Worm (Caenorhabditis elegans): ENCODE data around the gene kle-2.

kle-2 gene

ce11 chrIII:7913488-7913887 is 28.0 kb upstream of the kle-2 start, which contains the start of gene ZK688.12:
Gene ZK688.12, minus strand, starts transcription at chrIII:7913588.
- no peak for TF ChIP-seq drap-1 (GFP tag; optimal IDR thresholded peaks at IDR 0.05)
- no peak for TF ChIP-seq ces-1 (GFP tag; optimal IDR thresholded peaks at IDR 0.05)
- TF ChIP-seq unc-120 (tag; optimal IDR thresholded peaks at IDR 0.05; ENCODE audit: poor library complexity, severe bottlenecking): no peak
- TF ChIP-seq nhr-12 (tag; optimal IDR thresholded peaks at IDR 0.05): no peak
- TF ChIP-seq nhr-2 (tag; optimal IDR thresholded peaks at IDR 0.05): no peak
- TF ChIP-seq sem-2 (GFP tag; optimal IDR thresholded peaks at IDR 0.05): no peak
- no peak for TF ChIP-seq pha-4 (tag; optimal IDR thresholded peaks at IDR 0.05)
- TF ChIP-seq ceh-83 (GFP tag; optimal IDR thresholded peaks at IDR 0.05): no peak
- TF ChIP-seq hlh-1 (tag; optimal IDR thresholded peaks at IDR 0.05): no peak
- TF ChIP-seq zip-8 (tag; optimal IDR thresholded peaks at IDR 0.05): no peak
- no peak for TF ChIP-seq mab-5 (tag; optimal IDR thresholded peaks at IDR 0.05)
- TF ChIP-seq ceh-39 (tag; optimal IDR thresholded peaks at IDR 0.05): no peak
- TF ChIP-seq elt-3 (tag; optimal IDR thresholded peaks at IDR 0.05): no peak
- no peak for TF ChIP-seq tbx-8 (GFP tag; optimal IDR thresholded peaks at IDR 0.05)
- TF ChIP-seq sptf-1 (tag; optimal IDR thresholded peaks at IDR 0.05): no peak
- no peak for TF ChIP-seq elt-1 (tag; optimal IDR thresholded peaks at IDR 0.05; ENCODE audit: borderline replicate concordance, insufficient read depth)

ce11 chrIII:7917667-7918066 is 23.9 kb upstream of the kle-2 start, which contains the start of gene gly-3:
Gene gly-3, minus strand, starts transcription at chrIII:7917767.
- TF ChIP-seq nhr-28 (tag; optimal IDR thresholded peaks at IDR 0.05) (no peak), sem-2 (GFP tag; optimal IDR thresholded peaks at IDR 0.05) (no peak), flh-1 (GFP tag; optimal IDR thresholded peaks at IDR 0.05) (no peak)

DNA sequence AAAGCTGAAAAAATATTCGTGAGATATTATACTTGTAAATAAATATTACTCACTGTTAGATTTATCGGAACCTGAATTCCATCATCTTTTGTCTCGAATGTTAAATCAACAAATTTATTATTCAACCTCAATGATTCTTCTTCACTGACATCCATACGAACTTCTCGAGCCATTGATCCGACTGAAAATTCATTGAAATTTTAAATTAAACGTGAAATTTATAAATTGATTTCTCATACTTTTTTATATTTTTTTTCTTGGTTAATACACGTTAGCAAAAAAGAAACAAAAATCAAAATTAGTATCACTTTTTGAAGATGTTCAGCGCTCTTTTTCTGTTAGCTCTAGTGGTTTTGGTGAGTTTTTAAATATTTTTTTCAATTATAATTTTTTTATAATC is 21.7 kb upstream of the kle-2 start, which contains the start of gene C29E4.14:
Gene C29E4.14 (plus strand): TSS at position 301 of the 400 bp plus-strand sequence.
- TF ChIP-seq lin-13 (tag; optimal IDR thresholded peaks at IDR 0.05) (no peak), nhr-237 (tag; optimal IDR thresholded peaks at IDR 0.05) (no peak), ceh-39 (tag; optimal IDR thresholded peaks at IDR 0.05) (no peak), lsy-2 (tag; optimal IDR thresholded peaks at IDR 0.05) (no peak), ceh-83 (GFP tag; optimal IDR thresholded peaks at IDR 0.05) (no peak), elt-1 (tag; optimal IDR thresholded peaks at IDR 0.05; ENCODE audit: borderline replicate concordance, insufficient read depth) (no peak), nhr-12 (tag; optimal IDR thresholded peaks at IDR 0.05) (no peak), sptf-1 (tag; optimal IDR thresholded peaks at IDR 0.05) (no peak), bed-3 (GFP tag; optimal IDR thresholded peaks at IDR 0.05) (no peak), drap-1 (GFP tag; optimal IDR thresholded peaks at IDR 0.05) (no peak), hlh-1 (tag; optimal IDR thresholded peaks at IDR 0.05) (no peak), unc-120 (tag; optimal IDR thresholded peaks at IDR 0.05; ENCODE audit: poor library complexity, severe bottlenecking) (no peak), lin-32 (GFP tag; optimal IDR thresholded peaks at IDR 0.05) (no peak), blmp-1 (tag; optimal IDR thresholded peaks at IDR 0.05) (no peak), ztf-11 (tag; optimal IDR thresholded peaks at IDR 0.05) (no peak)

DNA sequence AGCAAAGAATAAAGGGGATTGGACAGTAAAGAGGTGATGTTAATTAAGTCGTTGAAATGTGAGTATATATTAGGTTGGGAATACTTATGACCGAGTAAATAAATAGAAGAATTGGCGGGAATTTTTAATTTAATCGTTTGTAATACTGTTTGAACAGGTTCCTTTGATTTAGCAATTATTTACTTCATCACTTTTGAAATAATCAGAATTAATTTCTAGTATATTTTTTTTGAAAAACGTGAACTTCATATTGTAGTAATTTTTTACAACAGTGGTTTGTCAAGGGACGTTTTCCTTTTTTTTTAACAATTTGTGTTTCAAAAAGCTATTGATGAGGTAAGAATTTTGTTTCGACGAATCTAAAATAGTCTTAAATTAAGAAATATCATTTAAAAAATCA is 19.3 kb upstream of the kle-2 start, which contains the start of gene C29E4.17:
Gene C29E4.17 (plus strand): TSS at position 301 of the 400 bp plus-strand sequence.
- no peak for TF ChIP-seq nhr-237 (tag; optimal IDR thresholded peaks at IDR 0.05)
- no peak for TF ChIP-seq bed-3 (GFP tag; optimal IDR thresholded peaks at IDR 0.05)
- no peak for TF ChIP-seq lin-13 (tag; optimal IDR thresholded peaks at IDR 0.05)
- TF ChIP-seq ceh-43 (GFP tag; optimal IDR thresholded peaks at IDR 0.05): no peak
- TF ChIP-seq ham-2 (GFP tag; optimal IDR thresholded peaks at IDR 0.05): no peak
- no peak for TF ChIP-seq ceh-83 (GFP tag; optimal IDR thresholded peaks at IDR 0.05)
- TF ChIP-seq nhr-76 (tag; optimal IDR thresholded peaks at IDR 0.05): no peak
- no peak for TF ChIP-seq mls-2 (tag; optimal IDR thresholded peaks at IDR 0.05)

DNA sequence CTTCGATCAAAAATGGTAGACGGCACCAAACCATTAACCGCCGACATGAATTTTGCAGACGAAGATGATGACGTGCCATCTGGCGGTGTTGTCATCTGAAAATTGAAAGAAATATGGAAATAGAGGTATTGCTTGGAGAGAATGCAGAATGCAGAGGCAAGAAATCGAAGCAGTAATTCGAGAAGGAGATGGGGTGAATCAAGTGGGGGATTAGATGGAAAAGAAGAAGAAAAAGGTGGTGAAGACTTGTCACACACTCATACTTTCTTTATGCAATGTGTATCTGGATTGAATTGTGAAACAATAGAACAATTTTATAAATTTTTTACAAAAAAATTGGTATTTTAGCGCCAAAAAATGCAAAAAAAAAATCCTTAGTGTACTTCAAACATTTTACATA is 16.7 kb upstream of the kle-2 start, which contains the start of gene tag-250:
Gene tag-250 (minus strand): TSS at position 101 of the 400 bp plus-strand sequence.
- TF ChIP-seq hlh-1 (tag; optimal IDR thresholded peaks at IDR 0.05): no peak
- no peak for TF ChIP-seq bed-3 (GFP tag; optimal IDR thresholded peaks at IDR 0.05)
- no peak for TF ChIP-seq unc-39 (tag; optimal IDR thresholded peaks at IDR 0.05)
- TF ChIP-seq pha-4 (tag; optimal IDR thresholded peaks at IDR 0.05): no peak
- no peak for TF ChIP-seq ces-1 (GFP tag; optimal IDR thresholded peaks at IDR 0.05)
- no peak for TF ChIP-seq nhr-28 (tag; optimal IDR thresholded peaks at IDR 0.05)
- TF ChIP-seq ceh-39 (tag; optimal IDR thresholded peaks at IDR 0.05): no peak
- TF ChIP-seq ceh-83 (GFP tag; optimal IDR thresholded peaks at IDR 0.05): no peak
- TF ChIP-seq nhr-237 (tag; optimal IDR thresholded peaks at IDR 0.05): no peak
- TF ChIP-seq ceh-43 (GFP tag; optimal IDR thresholded peaks at IDR 0.05): no peak
- no peak for TF ChIP-seq elt-1 (tag; optimal IDR thresholded peaks at IDR 0.05; ENCODE audit: borderline replicate concordance, insufficient read depth)

Data from whole organism, mixed stage, embryonic.